Worm (Caenorhabditis elegans) whole organism, dauer: ENCODE data around the gene Y47D3B.12.

ENCODE experiments used
- unc-62 ChIP-seq: sonication (generic microtip); optimal IDR thresholded peaks from 2 replicates; lab custom pipeline; 2017; ENCODE audit warnings: missing biosample characterization, missing genetic modification reagents, missing genetic modification characterization

The Y47D3B.12 gene

ce11 chrIII:11444796-11445386 lies 42.1 kb downstream of the Y47D3B.12 start:
- TF ChIP-seq unc-62 (GFP tag; lab: Kevin White, UChicago): no peak

- no peak for TF ChIP-seq unc-62 (GFP tag; lab: Kevin White, UChicago)
Observed at ce11 chrIII:11446826-11447225, 44.0 kb downstream of the Y47D3B.12 start.

ce11 chrIII:11448330-11448729 lies 45.5 kb downstream of the Y47D3B.12 start:
- TF ChIP-seq unc-62 (GFP tag; lab: Kevin White, UChicago): no peak

- TF ChIP-seq unc-62 (GFP tag; lab: Kevin White, UChicago): no peak
Observed at ce11 chrIII:11451380-11451779, 48.6 kb downstream of the Y47D3B.12 start.

- TF ChIP-seq unc-62 (GFP tag; lab: Kevin White, UChicago): no peak
Observed at ce11 chrIII:11452530-11452929, 49.7 kb downstream of the Y47D3B.12 start.
